Fruit fly (Drosophila melanogaster): ENCODE results near the gene CG17839.
A peak's percentile ranks its signal among the peaks of the same experiment; 100 is the strongest.

CG17839 gene

dm6 chr3L:14758730-14759096 is 46.2 kb upstream of the CG17839 start:
- TF ChIP-seq Ets98B (GFP tag; IDR thresholded peaks at IDR 0.05) (no peak), CG10348 (GFP tag; IDR thresholded peaks at IDR 0.05) (no peak), CG34367 (tag; optimal IDR thresholded peaks at IDR 0.05) (no peak), Pif1A (GFP tag; optimal IDR thresholded peaks at IDR 0.05) (no peak), Snoo (tag; optimal IDR thresholded peaks at IDR 0.05) (no peak), CG32121 (GFP tag; IDR thresholded peaks at IDR 0.05) (no peak), rn (GFP tag; IDR thresholded peaks at IDR 0.05) (no peak), CG14655 (GFP tag; optimal IDR thresholded peaks at IDR 0.05) (no peak), EcR (GFP tag; optimal IDR thresholded peaks at IDR 0.05) (no peak), CG9948 (tag; optimal IDR thresholded peaks at IDR 0.05) (no peak), CG8159 (tag; optimal IDR thresholded peaks at IDR 0.05) (no peak), CG4496 (GFP tag; IDR thresholded peaks at IDR 0.05) (no peak)

DNA sequence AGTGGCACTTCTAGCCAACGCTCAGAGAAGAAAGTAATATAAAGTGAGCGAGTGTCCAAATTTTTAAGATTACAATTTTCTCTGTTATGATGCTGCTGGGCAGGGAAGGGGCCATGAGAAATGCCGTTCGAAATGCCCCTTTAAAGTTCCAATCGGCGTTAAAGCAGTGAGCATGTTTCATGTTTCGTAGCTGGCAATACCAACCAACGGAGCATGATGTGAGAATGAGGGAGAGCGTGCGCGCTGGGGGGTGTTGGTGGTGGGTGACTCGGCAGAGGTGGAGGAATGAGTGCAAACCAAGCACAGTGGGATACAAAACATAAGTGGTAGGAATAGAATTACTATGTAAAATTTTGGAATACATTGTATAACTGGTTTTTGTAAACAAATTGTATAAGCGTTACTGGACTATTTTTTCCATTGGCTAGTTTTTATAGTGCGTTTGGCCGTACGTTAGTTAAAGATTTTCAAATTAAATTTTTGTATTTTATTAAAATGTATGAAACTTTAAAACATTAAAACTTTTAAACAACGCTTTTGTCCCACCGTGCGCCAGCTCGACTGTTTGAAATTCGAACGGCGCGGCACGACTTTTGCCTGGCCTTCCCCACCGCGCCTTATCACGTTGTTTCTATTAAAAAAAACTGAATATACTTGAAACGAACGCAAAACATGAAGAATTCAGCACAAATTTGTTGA is 45.7 kb upstream of the CG17839 start:
- TF ChIP-seq CG8301 (tag; optimal IDR thresholded peaks at IDR 0.05) (peak; percentile 100), CG32121 (GFP tag; IDR thresholded peaks at IDR 0.05) (peak; percentile 100), gl (tag; optimal IDR thresholded peaks at IDR 0.05) (peak; percentile 98), rn (GFP tag; IDR thresholded peaks at IDR 0.05) (peak; percentile 99), Pif1A (GFP tag; optimal IDR thresholded peaks at IDR 0.05) (peak; percentile 99), Snoo (tag; optimal IDR thresholded peaks at IDR 0.05) (peak; percentile 100), Ets98B (GFP tag; IDR thresholded peaks at IDR 0.05) (peak; percentile 100), D1 (tag; optimal IDR thresholded peaks at IDR 0.05) (peak; percentile 99), CG17806 (tag; optimal IDR thresholded peaks at IDR 0.05) (peak; percentile 100), fd96Ca (GFP tag; IDR thresholded peaks at IDR 0.05) (peak; percentile 99), CG14655 (GFP tag; optimal IDR thresholded peaks at IDR 0.05) (peak; percentile 100), CG34367 (tag; optimal IDR thresholded peaks at IDR 0.05) (peak; percentile 100), Pif1B (GFP tag; optimal IDR thresholded peaks at IDR 0.05) (peak; percentile 99), CG12605 (GFP tag; IDR thresholded peaks at IDR 0.05) (peak; percentile 99), CG10348 (GFP tag; IDR thresholded peaks at IDR 0.05) (peak; percentile 100), CG8159 (tag; optimal IDR thresholded peaks at IDR 0.05) (peak; percentile 100), CG9948 (tag; optimal IDR thresholded peaks at IDR 0.05) (peak; percentile 100), EcR (GFP tag; optimal IDR thresholded peaks at IDR 0.05) (peak; percentile 52), CG13204 (GFP tag; optimal IDR thresholded peaks at IDR 0.05) (peak; percentile 99), CG15710 (tag; optimal IDR thresholded peaks at IDR 0.05) (peak; percentile 100), CG4496 (GFP tag; IDR thresholded peaks at IDR 0.05) (peak; percentile 100)

DNA sequence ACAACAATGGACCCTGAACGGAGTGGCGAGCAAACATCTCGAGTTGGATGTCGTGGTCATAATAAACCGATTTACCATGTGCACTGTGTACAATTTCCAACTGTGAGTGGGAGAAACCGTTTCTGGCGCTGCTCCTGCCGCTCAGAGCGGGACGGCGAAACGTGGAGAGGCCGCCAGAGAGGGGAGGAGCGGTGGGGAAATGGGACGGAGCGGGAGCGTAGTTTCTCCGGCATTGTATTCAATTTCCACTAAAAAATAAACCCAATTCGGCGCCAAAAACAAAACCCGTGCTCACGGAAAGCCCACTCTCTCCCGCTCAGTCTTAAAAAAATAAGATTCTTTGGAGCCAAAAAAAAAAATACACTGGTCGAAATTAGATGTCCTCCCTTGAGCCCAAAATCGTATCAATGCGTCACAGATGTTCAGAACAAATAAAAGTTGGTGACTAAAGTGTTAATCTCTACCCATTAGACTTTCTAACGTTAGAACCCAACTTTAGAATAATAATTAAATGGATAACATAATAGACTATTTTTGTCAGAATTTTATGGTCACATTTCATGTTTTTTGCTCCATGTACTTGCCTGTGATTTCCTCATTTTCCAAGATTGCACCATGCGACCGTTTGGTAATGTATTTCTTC is 44.8 kb upstream of the CG17839 start:
- TF ChIP-seq CG15710 (tag; optimal IDR thresholded peaks at IDR 0.05): peak; percentile 6
- TF ChIP-seq CG32121 (GFP tag; IDR thresholded peaks at IDR 0.05): peak; percentile 57
- peak; percentile 20 for TF ChIP-seq CG9948 (tag; optimal IDR thresholded peaks at IDR 0.05)
- TF ChIP-seq D1 (tag; optimal IDR thresholded peaks at IDR 0.05): no peak
- TF ChIP-seq Snoo (tag; optimal IDR thresholded peaks at IDR 0.05): peak; percentile 7
- TF ChIP-seq Pif1A (GFP tag; optimal IDR thresholded peaks at IDR 0.05): peak; percentile 24
- peak; percentile 78 for TF ChIP-seq CG13204 (GFP tag; optimal IDR thresholded peaks at IDR 0.05)
- peak; percentile 5 for TF ChIP-seq CG17806 (tag; optimal IDR thresholded peaks at IDR 0.05)
- no peak for TF ChIP-seq CG34367 (tag; optimal IDR thresholded peaks at IDR 0.05)
- no peak for TF ChIP-seq CG14655 (GFP tag; optimal IDR thresholded peaks at IDR 0.05)
- TF ChIP-seq Ets98B (GFP tag; IDR thresholded peaks at IDR 0.05): peak; percentile 60
- no peak; the same call in 1 of the 3 replicates for TF ChIP-seq fd96Ca (GFP tag; IDR thresholded peaks at IDR 0.05)
- TF ChIP-seq CG8301 (tag; optimal IDR thresholded peaks at IDR 0.05): peak; percentile 69
- peak; percentile 27 for TF ChIP-seq CG8159 (tag; optimal IDR thresholded peaks at IDR 0.05)
- TF ChIP-seq rn (GFP tag; IDR thresholded peaks at IDR 0.05): no peak
- no peak for TF ChIP-seq EcR (GFP tag; optimal IDR thresholded peaks at IDR 0.05)
- TF ChIP-seq gl (tag; optimal IDR thresholded peaks at IDR 0.05): no peak
- TF ChIP-seq CG4496 (GFP tag; IDR thresholded peaks at IDR 0.05): peak; percentile 77; the same call in 1 of the 3 replicates
- TF ChIP-seq CG12605 (GFP tag; IDR thresholded peaks at IDR 0.05): 0 out of 2 replicates have a peak, but pooled peaks have one; percentile 47
- no peak for TF ChIP-seq CG10348 (GFP tag; IDR thresholded peaks at IDR 0.05)
- TF ChIP-seq Pif1B (GFP tag; optimal IDR thresholded peaks at IDR 0.05): no peak

DNA sequence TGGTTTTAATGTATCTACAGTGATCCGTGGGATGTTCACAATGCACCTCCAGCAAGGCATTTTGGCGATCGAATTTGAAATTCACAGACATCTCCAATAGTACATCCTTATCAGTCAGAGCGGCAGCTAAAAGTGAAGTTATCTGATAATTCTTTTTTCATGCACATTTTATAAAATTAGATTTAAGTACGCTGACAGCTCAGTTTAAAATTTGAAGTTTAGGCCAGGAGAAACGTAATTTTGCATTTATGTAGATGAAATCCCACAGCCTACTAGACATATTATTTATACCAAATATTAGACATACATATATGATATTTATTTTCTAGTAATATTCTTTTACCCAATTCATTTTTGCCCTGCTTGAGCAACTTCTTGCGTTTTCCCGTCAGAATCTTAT is 44.0 kb upstream of the CG17839 start, which contains the start of gene Trl:
TSS of gene Trl (minus strand) at position 101 of the 400 bp plus-strand sequence.
- TF ChIP-seq Ets98B (GFP tag; IDR thresholded peaks at IDR 0.05): no peak
- TF ChIP-seq rn (GFP tag; IDR thresholded peaks at IDR 0.05): no peak

DNA sequence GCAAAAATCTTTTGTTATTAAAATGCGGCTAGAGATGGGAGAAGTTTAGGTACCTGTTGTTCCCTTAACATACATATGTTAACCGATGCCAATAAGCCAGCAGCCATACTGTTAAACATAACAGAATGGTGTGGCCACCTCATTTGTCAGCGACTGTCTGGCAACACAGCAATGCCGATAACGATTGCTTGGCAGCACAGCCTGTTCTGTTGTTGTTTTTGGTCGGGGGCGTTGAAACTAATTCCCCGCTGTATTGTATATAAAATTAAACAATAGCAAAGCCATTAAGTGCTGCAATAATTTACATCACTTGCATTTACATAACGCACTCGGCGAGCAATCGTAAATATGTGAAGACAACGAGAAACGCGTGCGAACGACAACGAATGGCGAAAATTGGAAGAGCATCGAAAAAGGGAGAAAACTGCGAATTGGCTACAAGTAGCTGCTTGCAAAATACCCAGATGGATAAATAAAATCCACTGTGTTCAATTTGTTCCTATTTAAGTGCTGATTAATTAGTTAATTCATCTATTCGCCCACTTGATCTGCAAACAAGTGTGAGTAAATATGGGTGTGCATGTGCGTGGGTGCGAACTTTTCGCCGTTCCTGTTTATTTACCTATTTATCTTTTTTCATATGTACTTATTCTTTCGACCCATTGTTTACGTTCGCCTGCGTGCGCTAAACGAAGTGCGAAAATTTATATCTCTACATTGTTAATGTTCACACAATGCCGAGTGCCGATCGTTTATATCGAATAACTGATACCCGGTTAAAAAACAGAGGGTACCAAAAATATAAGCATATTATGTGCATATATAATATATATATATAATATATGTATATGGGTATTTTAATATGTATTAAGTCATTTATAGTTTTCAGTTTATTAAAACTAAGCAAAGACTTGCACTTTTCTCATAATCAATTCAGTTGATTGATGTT is 42.8 kb upstream of the CG17839 start, which contains the start of the genes Tsen34 and Mgat4a:
TSS of gene Tsen34 (minus strand) at position 8 of the 949 bp plus-strand sequence.
TSS of gene Mgat4a (plus strand) at position 192 of the 949 bp plus-strand sequence.
- TF ChIP-seq Ets98B (GFP tag; IDR thresholded peaks at IDR 0.05) (peak; percentile 26), CG8159 (tag; optimal IDR thresholded peaks at IDR 0.05) (no peak), gl (tag; optimal IDR thresholded peaks at IDR 0.05) (peak; percentile 38), D1 (tag; optimal IDR thresholded peaks at IDR 0.05) (no peak), CG4496 (GFP tag; IDR thresholded peaks at IDR 0.05) (no peak), CG8301 (tag; optimal IDR thresholded peaks at IDR 0.05) (no peak), CG13204 (GFP tag; optimal IDR thresholded peaks at IDR 0.05) (no peak), Pif1B (GFP tag; optimal IDR thresholded peaks at IDR 0.05) (no peak), Snoo (tag; optimal IDR thresholded peaks at IDR 0.05) (no peak), CG17806 (tag; optimal IDR thresholded peaks at IDR 0.05) (peak; percentile 5), Pif1A (GFP tag; optimal IDR thresholded peaks at IDR 0.05) (no peak), CG12605 (GFP tag; IDR thresholded peaks at IDR 0.05) (0 out of 2 replicates have a peak, but pooled peaks have one; percentile 43), rn (GFP tag; IDR thresholded peaks at IDR 0.05) (no peak), fd96Ca (GFP tag; IDR thresholded peaks at IDR 0.05) (no peak), CG32121 (GFP tag; IDR thresholded peaks at IDR 0.05) (no peak), CG14655 (GFP tag; optimal IDR thresholded peaks at IDR 0.05) (no peak), EcR (GFP tag; optimal IDR thresholded peaks at IDR 0.05) (peak; percentile 74)

Measured in whole organism, pupa.